Worm (Caenorhabditis elegans) whole organism, midembryonic: Measurements from ENCODE around the gene thoc-2.
A peak's percentile ranks its signal among the peaks of the same experiment; 100 is the strongest.

Source experiments
- T22C8.4 ChIP-seq: fragments of 200-800 bp; sonication (Bioruptor generic); IDR thresholded peaks from 2 replicates; pipeline ENCODE4 v1.3.6; 2022; ENCODE audit warnings: missing genetic modification characterization, missing compliant biosample characterization
- cog-1 ChIP-seq: sonication (generic microtip); optimal IDR thresholded peaks from 2 replicates; lab custom pipeline; 2016; ENCODE audit warnings: missing genetic modification characterization, missing compliant biosample characterization
- flt-1 ChIP-seq: fragments of 200-800 bp; sonication (Bioruptor generic); IDR thresholded peaks from 2 replicates; pipeline ENCODE4 v1.3.6; 2022; ENCODE audit warnings: missing genetic modification characterization, missing compliant biosample characterization
- klf-2 ChIP-seq: fragments of 200-800 bp; sonication (Bioruptor generic); conservative IDR thresholded peaks from 2 replicates; pipeline ENCODE4 v1.3.6; 2022; ENCODE audit warnings: missing genetic modification reagents, missing genetic modification characterization, missing compliant biosample characterization
- med-1 ChIP-seq: sonication (generic microtip); optimal IDR thresholded peaks from 2 replicates; lab custom pipeline; 2017; ENCODE audit warnings: missing genetic modification characterization, mild to moderate bottlenecking, missing compliant biosample characterization, antibody characterized with exemption, missing genetic modification reagents; ENCODE audit not compliant: insufficient read depth
- ref-1 ChIP-seq: fragments of 200-800 bp; sonication (Bioruptor generic); conservative IDR thresholded peaks from 2 replicates; pipeline ENCODE4 v1.3.6; 2022; ENCODE audit warnings: missing genetic modification reagents, missing genetic modification characterization, missing compliant biosample characterization
- tab-1 ChIP-seq: fragments of 200-800 bp; sonication (Bioruptor generic); IDR thresholded peaks from 2 replicates; pipeline ENCODE4 v1.3.6; 2022; ENCODE audit warnings: missing genetic modification characterization, missing compliant biosample characterization
- ztf-23 ChIP-seq: fragments of 200-800 bp; sonication (Bioruptor generic); IDR thresholded peaks from 2 replicates; pipeline ENCODE4 v1.3.6; 2022; ENCODE audit warnings: missing genetic modification reagents, missing genetic modification characterization, missing compliant biosample characterization
- ztf-29 ChIP-seq: fragments of 200-800 bp; sonication (Bioruptor generic); IDR thresholded peaks from 2 replicates; pipeline ENCODE4 v1.3.6; 2022; ENCODE audit warnings: missing genetic modification reagents, missing genetic modification characterization, missing compliant biosample characterization

The thoc-2 gene

ce11 chrIII:6367712-6368111 lies at the start of gene thoc-2, which contains the start of gene C56G2.15:
thoc-2 (plus strand) TSS chrIII:6368042.
C56G2.15 (minus strand) TSS chrIII:6367899.
- TF ChIP-seq ztf-23: no peak
- TF ChIP-seq med-1 (GFP tag; lab: Kevin White, UChicago): no peak
- TF ChIP-seq klf-2 (GFP tag; lab: Robert Waterston, UW): no peak
- TF ChIP-seq flt-1 (GFP tag; lab: Robert Waterston, UW): no peak
- no peak for TF ChIP-seq cog-1 (tag; lab: Kevin White, UChicago)
- TF ChIP-seq T22C8.4: no peak
- no peak for TF ChIP-seq tab-1 (GFP tag; lab: Robert Waterston, UW)

ce11 chrIII:6324139-6324538 lies 43.7 kb upstream of the thoc-2 start, which contains the start of gene C56G2.5:
C56G2.5 (minus strand) TSS chrIII:6324239.
- TF ChIP-seq klf-2 (GFP tag; lab: Robert Waterston, UW) (no peak), med-1 (GFP tag; lab: Kevin White, UChicago) (no peak), flt-1 (GFP tag; lab: Robert Waterston, UW) (no peak), cog-1 (tag; lab: Kevin White, UChicago) (no peak), ztf-23 (no peak), tab-1 (GFP tag; lab: Robert Waterston, UW) (no peak), ztf-29 (no peak), ref-1 (no peak), T22C8.4 (no peak)

- TF ChIP-seq ztf-29 (no peak), flt-1 (GFP tag; lab: Robert Waterston, UW) (no peak), ref-1 (no peak), klf-2 (GFP tag; lab: Robert Waterston, UW) (no peak), T22C8.4 (no peak), tab-1 (GFP tag; lab: Robert Waterston, UW) (no peak), med-1 (GFP tag; lab: Kevin White, UChicago) (no peak), cog-1 (tag; lab: Kevin White, UChicago) (no peak), ztf-23 (no peak)
Observed at ce11 chrIII:6331211-6331782, 36.5 kb upstream of the thoc-2 start, which contains the start of gene C56G2.4. C56G2.4 (plus strand) TSS chrIII:6331732.

- TF ChIP-seq flt-1 (GFP tag; lab: Robert Waterston, UW) (no peak), T22C8.4 (no peak), ztf-29 (no peak)
Observed at ce11 chrIII:6334364-6334763, 33.5 kb upstream of the thoc-2 start.

ce11 chrIII:6339919-6340434 lies 27.9 kb upstream of the thoc-2 start, which contains the start of gene let-767:
let-767 (minus strand) TSS chrIII:6339969.
- TF ChIP-seq ref-1: no peak
- TF ChIP-seq T22C8.4: no peak
- TF ChIP-seq ztf-29: no peak
- TF ChIP-seq flt-1 (GFP tag; lab: Robert Waterston, UW): no peak
- TF ChIP-seq ztf-23: no peak
- TF ChIP-seq cog-1 (tag; lab: Kevin White, UChicago): no peak
- TF ChIP-seq med-1 (GFP tag; lab: Kevin White, UChicago): no peak
- TF ChIP-seq klf-2 (GFP tag; lab: Robert Waterston, UW): no peak
- no peak for TF ChIP-seq tab-1 (GFP tag; lab: Robert Waterston, UW)

- TF ChIP-seq cog-1 (tag; lab: Kevin White, UChicago): no peak
- TF ChIP-seq T22C8.4: no peak
- TF ChIP-seq ztf-29: no peak
- no peak for TF ChIP-seq med-1 (GFP tag; lab: Kevin White, UChicago)
- no peak for TF ChIP-seq klf-2 (GFP tag; lab: Robert Waterston, UW)
- TF ChIP-seq flt-1 (GFP tag; lab: Robert Waterston, UW): no peak
- no peak for TF ChIP-seq ztf-23
- no peak for TF ChIP-seq ref-1
- TF ChIP-seq tab-1 (GFP tag; lab: Robert Waterston, UW): no peak
Observed at ce11 chrIII:6341878-6342453, 25.9 kb upstream of the thoc-2 start, which contains the start of gene rpn-13. rpn-13 (minus strand) TSS chrIII:6341928.

ce11 chrIII:6343229-6343628 lies 24.6 kb upstream of the thoc-2 start, which contains the start of gene C56G2.9:
C56G2.9 (minus strand) TSS chrIII:6343329.
- TF ChIP-seq ztf-29 (no peak), klf-2 (GFP tag; lab: Robert Waterston, UW) (no peak), T22C8.4 (no peak), med-1 (GFP tag; lab: Kevin White, UChicago) (no peak), ztf-23 (no peak), flt-1 (GFP tag; lab: Robert Waterston, UW) (no peak)

ce11 chrIII:6344737-6345136 lies 23.1 kb upstream of the thoc-2 start:
- no peak for TF ChIP-seq ref-1
- TF ChIP-seq ztf-29: no peak
- peak; percentile 73 for TF ChIP-seq cog-1 (tag; lab: Kevin White, UChicago)
- peak; percentile 75; the same call in 1 of the 2 replicates for TF ChIP-seq flt-1 (GFP tag; lab: Robert Waterston, UW)
- 0 out of 2 replicates have a peak, but pooled peaks have one; percentile 40 for TF ChIP-seq ztf-23
- peak; percentile 29 for TF ChIP-seq med-1 (GFP tag; lab: Kevin White, UChicago)

ce11 chrIII:6345968-6346498 lies 21.8 kb upstream of the thoc-2 start, which contains the start of the genes trmt-10C.2 and C56G2.22:
trmt-10C.2 (plus strand) TSS chrIII:6346281.
C56G2.22 (plus strand) TSS chrIII:6346448.
- TF ChIP-seq ztf-23 (no peak), flt-1 (GFP tag; lab: Robert Waterston, UW) (no peak), tab-1 (GFP tag; lab: Robert Waterston, UW) (no peak), ref-1 (no peak), cog-1 (tag; lab: Kevin White, UChicago) (no peak), med-1 (GFP tag; lab: Kevin White, UChicago) (no peak), ztf-29 (no peak), klf-2 (GFP tag; lab: Robert Waterston, UW) (no peak), T22C8.4 (no peak)
